Worm (Caenorhabditis elegans): ENCODE data around the gene W02B3.3.

DNA sequence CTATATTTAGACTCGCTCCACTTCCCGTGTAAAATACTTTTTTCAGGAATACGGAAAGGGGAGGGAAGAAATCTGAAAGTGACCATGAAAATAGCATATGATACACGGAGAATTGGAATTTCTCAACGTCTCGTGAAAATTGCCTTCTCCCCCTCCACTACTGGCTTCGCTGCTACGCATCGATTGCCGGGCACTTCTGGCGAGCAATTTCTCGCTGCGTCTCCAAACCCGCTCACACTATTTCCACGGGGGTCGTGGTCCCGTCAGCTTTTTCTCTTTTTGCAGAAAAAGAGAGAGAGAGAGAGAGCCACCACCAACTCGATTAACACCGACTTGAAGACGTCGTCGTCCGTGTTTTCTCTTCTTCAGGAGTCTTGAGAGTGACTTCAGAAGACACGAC, 2.8 kb upstream of the W02B3.3 start:
- TF ChIP-seq flt-1 (GFP tag; IDR thresholded peaks at IDR 0.05) (no peak), tab-1 (GFP tag; IDR thresholded peaks at IDR 0.05) (no peak), cog-1 (tag; optimal IDR thresholded peaks at IDR 0.05) (no peak), T22C8.4 (GFP tag; IDR thresholded peaks at IDR 0.05) (0 out of 2 replicates have a peak, but pooled peaks have one; percentile 11), ztf-23 (GFP tag; IDR thresholded peaks at IDR 0.05) (no peak), klf-2 (GFP tag; conservative IDR thresholded peaks at IDR 0.05) (no peak), ref-1 (GFP tag; conservative IDR thresholded peaks at IDR 0.05) (no peak)

Measured in whole organism, midembryonic.